Worm (Caenorhabditis elegans) whole organism, mixed stage, embryonic: ENCODE data around the gene F10G7.10.

Experiments used
- ceh-43 ChIP-seq: fragments of 200-800 bp; sonication (Bioruptor generic); optimal IDR thresholded peaks from 2 replicates; lab custom pipeline; 2018; ENCODE audit warnings: mild to moderate bottlenecking, missing genetic modification characterization, moderate library complexity, missing compliant biosample characterization
- ceh-83 ChIP-seq: fragments of 200-800 bp; sonication (Bioruptor generic); optimal IDR thresholded peaks from 2 replicates; lab custom pipeline; 2018; ENCODE audit warnings: mild to moderate bottlenecking, missing genetic modification characterization, missing compliant biosample characterization
- lin-13 ChIP-seq: fragments of 150-350 bp; optimal IDR thresholded peaks from 2 replicates; lab custom pipeline; 2014; ENCODE audit warnings: missing biosample characterization, missing genetic modification characterization
- lsy-2 ChIP-seq: fragments of 150-350 bp; optimal IDR thresholded peaks from 2 replicates; lab custom pipeline; 2014; ENCODE audit warnings: missing biosample characterization, missing genetic modification characterization
- nhr-12 ChIP-seq: fragments of 150-350 bp; optimal IDR thresholded peaks from 2 replicates; lab custom pipeline; 2014; ENCODE audit warnings: missing biosample characterization, missing genetic modification characterization
- nhr-237 ChIP-seq: fragments of 150-350 bp; optimal IDR thresholded peaks from 2 replicates; lab custom pipeline; 2014; ENCODE audit warnings: missing biosample characterization, missing genetic modification characterization
- nhr-28 ChIP-seq: fragments of 150-350 bp; optimal IDR thresholded peaks from 2 replicates; lab custom pipeline; 2014; ENCODE audit warnings: missing biosample characterization, missing genetic modification characterization
- unc-39 ChIP-seq: fragments of 150-350 bp; optimal IDR thresholded peaks from 2 replicates; lab custom pipeline; 2014; ENCODE audit warnings: missing biosample characterization, missing genetic modification characterization
- unc-62 ChIP-seq: fragments of 150-350 bp; optimal IDR thresholded peaks from 2 replicates; lab custom pipeline; 2014; ENCODE audit warnings: missing biosample characterization, missing genetic modification reagents, missing genetic modification characterization
- ztf-11 ChIP-seq: fragments of 150-350 bp; optimal IDR thresholded peaks from 2 replicates; lab custom pipeline; 2014; ENCODE audit warnings: missing biosample characterization, missing genetic modification characterization

DNA sequence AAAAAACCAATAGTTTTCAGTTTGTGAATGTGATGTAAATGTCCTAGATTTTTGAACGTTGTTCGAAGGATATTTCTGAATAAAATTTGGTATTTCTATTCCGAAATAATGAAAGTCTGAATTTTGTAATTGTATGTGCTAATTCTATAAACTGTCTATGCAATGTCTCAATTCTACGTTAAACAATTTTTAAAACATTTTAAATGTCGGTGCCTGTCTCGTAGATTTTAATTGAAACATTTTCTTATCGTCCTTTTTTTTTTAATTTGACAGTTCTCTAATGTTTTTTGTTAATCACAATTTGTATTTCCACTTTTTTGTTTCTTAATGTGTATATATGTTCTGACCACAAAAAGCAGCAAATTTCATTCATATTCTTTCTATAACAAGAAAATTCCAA, 3.7 kb upstream of the F10G7.10 start, which contains the start of gene F41C3.7:
- TF ChIP-seq unc-62 (GFP tag; lab: Kevin White, UChicago) (no peak), lsy-2 (no peak), ztf-11 (tag; lab: Kevin White, UChicago) (no peak), nhr-28 (tag; lab: Kevin White, UChicago) (no peak), lin-13 (tag; lab: Kevin White, UChicago) (no peak), nhr-237 (no peak), unc-39 (tag; lab: Kevin White, UChicago) (no peak), nhr-12 (tag; lab: Kevin White, UChicago) (no peak), ceh-43 (no peak), ceh-83 (no peak)
